Worm (Caenorhabditis elegans) whole organism, L3 larva: Measurements from ENCODE around the gene C40A11.2.

Source experiments
- R02D3.7 ChIP-seq: fragments of 150-350 bp; optimal IDR thresholded peaks from 2 replicates; lab custom pipeline; 2014; ENCODE audit warnings: missing biosample characterization, missing genetic modification characterization
- ZK546.5 ChIP-seq: sonication (generic microtip); optimal IDR thresholded peaks from 2 replicates; lab custom pipeline; 2017; ENCODE audit warnings: missing biosample characterization, missing genetic modification characterization
- aly-2 ChIP-seq: fragments of 150-350 bp; optimal IDR thresholded peaks from 2 replicates; lab custom pipeline; 2014; ENCODE audit warnings: missing biosample characterization, missing genetic modification characterization
- ama-1 ChIP-seq: fragments of 150-350 bp; optimal IDR thresholded peaks from 2 replicates; lab custom pipeline; 2018
- ceh-16 ChIP-seq: sonication (generic microtip); optimal IDR thresholded peaks from 2 replicates; lab custom pipeline; 2017; ENCODE audit warnings: missing biosample characterization, missing genetic modification characterization
- ceh-28 ChIP-seq: fragments of 150-350 bp; optimal IDR thresholded peaks from 2 replicates; lab custom pipeline; 2014; ENCODE audit warnings: missing biosample characterization, missing genetic modification reagents, missing genetic modification characterization
- ceh-82 ChIP-seq: fragments of 150-350 bp; optimal IDR thresholded peaks from 2 replicates; lab custom pipeline; 2014; ENCODE audit warnings: missing biosample characterization, missing genetic modification characterization
- ceh-9 ChIP-seq: sonication (generic microtip); optimal IDR thresholded peaks from 2 replicates; lab custom pipeline; 2018; ENCODE audit warnings: missing biosample characterization, missing genetic modification characterization
- daf-12 ChIP-seq: fragments of 150-350 bp; optimal IDR thresholded peaks from 2 replicates; lab custom pipeline; 2014; ENCODE audit warnings: missing biosample characterization, missing genetic modification reagents, missing genetic modification characterization
- egl-5 ChIP-seq: fragments of 150-350 bp; optimal IDR thresholded peaks from 2 replicates; lab custom pipeline; 2017; ENCODE audit warnings: missing biosample characterization, missing genetic modification reagents, missing genetic modification characterization, inconsistent platforms
- elt-1 ChIP-seq: fragments of 150-350 bp; optimal IDR thresholded peaks from 2 replicates; lab custom pipeline; 2014; ENCODE audit warnings: missing biosample characterization, missing genetic modification characterization
- elt-2 ChIP-seq: sonication (generic microtip); optimal IDR thresholded peaks from 2 replicates; lab custom pipeline; 2016; ENCODE audit warnings: missing genetic modification reagents, mild to moderate bottlenecking, missing genetic modification characterization, missing compliant biosample characterization
- eor-1 ChIP-seq, 2 experiments: fragments of 150-350 bp; optimal IDR thresholded peaks; 2 replicates each; lab custom pipeline; 2014 to 2018; ENCODE audit warnings: missing biosample characterization in 2 of 2, missing genetic modification characterization in 2 of 2
- fkh-10 ChIP-seq: sonication (generic microtip); optimal IDR thresholded peaks from 2 replicates; lab custom pipeline; 2017; ENCODE audit warnings: missing biosample characterization, missing genetic modification reagents, missing genetic modification characterization
- fkh-2 ChIP-seq: fragments of 150-350 bp; optimal IDR thresholded peaks from 2 replicates; lab custom pipeline; 2014; ENCODE audit warnings: missing biosample characterization, missing genetic modification reagents, missing genetic modification characterization
- fos-1 ChIP-seq: fragments of 150-350 bp; optimal IDR thresholded peaks from 2 replicates; lab custom pipeline; 2014; ENCODE audit warnings: missing biosample characterization, missing genetic modification characterization
- hmg-11 ChIP-seq: sonication (generic microtip); optimal IDR thresholded peaks from 2 replicates; lab custom pipeline; 2016; ENCODE audit warnings: missing genetic modification characterization, missing compliant biosample characterization
- jun-1 ChIP-seq: fragments of 150-350 bp; optimal IDR thresholded peaks from 2 replicates; lab custom pipeline; 2014; ENCODE audit warnings: missing biosample characterization, missing genetic modification reagents, missing genetic modification characterization
- lin-15B ChIP-seq: fragments of 150-350 bp; optimal IDR thresholded peaks from 2 replicates; lab custom pipeline; 2014; ENCODE audit warnings: missing biosample characterization, missing genetic modification characterization
- lin-39 ChIP-seq: fragments of 150-350 bp; optimal IDR thresholded peaks from 2 replicates; lab custom pipeline; 2018; ENCODE audit warnings: missing biosample characterization, missing genetic modification reagents, missing genetic modification characterization
- mdl-1 ChIP-seq: fragments of 150-350 bp; optimal IDR thresholded peaks from 2 replicates; lab custom pipeline; 2014; ENCODE audit warnings: missing biosample characterization, missing genetic modification characterization
- mml-1 ChIP-seq: fragments of 150-350 bp; sonication (generic microtip); optimal IDR thresholded peaks from 3 replicates; lab custom pipeline; 2014; ENCODE audit warnings: missing biosample characterization, missing genetic modification characterization
- nfya-1 ChIP-seq: sonication (generic microtip); optimal IDR thresholded peaks from 2 replicates; lab custom pipeline; 2017; ENCODE audit warnings: missing genetic modification characterization, mild to moderate bottlenecking, missing compliant biosample characterization, antibody characterized with exemption, moderate library complexity; ENCODE audit not compliant: insufficient read depth
- nhr-11 ChIP-seq: fragments of 150-350 bp; optimal IDR thresholded peaks from 2 replicates; lab custom pipeline; 2014; ENCODE audit warnings: missing biosample characterization, missing genetic modification characterization
- nhr-12 ChIP-seq: fragments of 150-350 bp; optimal IDR thresholded peaks from 2 replicates; lab custom pipeline; 2014; ENCODE audit warnings: missing biosample characterization, missing genetic modification characterization
- nhr-23 ChIP-seq: fragments of 150-350 bp; optimal IDR thresholded peaks from 2 replicates; lab custom pipeline; 2014; ENCODE audit warnings: missing biosample characterization, missing genetic modification reagents, missing genetic modification characterization
- nhr-237 ChIP-seq: fragments of 150-350 bp; optimal IDR thresholded peaks from 2 replicates; lab custom pipeline; 2014; ENCODE audit warnings: missing biosample characterization, missing genetic modification characterization
- nhr-28 ChIP-seq: fragments of 150-350 bp; optimal IDR thresholded peaks from 2 replicates; lab custom pipeline; 2014; ENCODE audit warnings: missing biosample characterization, missing genetic modification characterization
- nhr-43 ChIP-seq: sonication (generic microtip); optimal IDR thresholded peaks from 2 replicates; lab custom pipeline; 2016; ENCODE audit warnings: mild to moderate bottlenecking, missing genetic modification characterization, missing compliant biosample characterization; ENCODE audit not compliant: poor library complexity, severe bottlenecking
- nhr-67 ChIP-seq: fragments of 150-350 bp; optimal IDR thresholded peaks from 2 replicates; lab custom pipeline; 2014; ENCODE audit warnings: missing biosample characterization, missing genetic modification characterization
- pha-4 ChIP-seq: fragments of 150-350 bp; optimal IDR thresholded peaks from 2 replicates; lab custom pipeline; 2014; ENCODE audit warnings: missing biosample characterization, missing genetic modification reagents, missing genetic modification characterization
- pqm-1 ChIP-seq: fragments of 150-350 bp; optimal IDR thresholded peaks from 2 replicates; lab custom pipeline; 2017; ENCODE audit warnings: missing biosample characterization, missing genetic modification characterization, inconsistent platforms
- sea-2 ChIP-seq: fragments of 150-350 bp; sonication (generic microtip); optimal IDR thresholded peaks from 4 replicates; lab custom pipeline; 2014; ENCODE audit warnings: missing biosample characterization, missing genetic modification reagents, missing genetic modification characterization
- skn-1 ChIP-seq: fragments of 150-350 bp; optimal IDR thresholded peaks from 2 replicates; lab custom pipeline; 2014; ENCODE audit warnings: missing biosample characterization, missing genetic modification characterization
- snpc-4 ChIP-seq: fragments of 150-350 bp; optimal IDR thresholded peaks from 2 replicates; lab custom pipeline; 2014; ENCODE audit warnings: missing biosample characterization, missing genetic modification characterization
- tbx-2 ChIP-seq: sonication (generic microtip); optimal IDR thresholded peaks from 2 replicates; lab custom pipeline; 2016; ENCODE audit warnings: mild to moderate bottlenecking, missing genetic modification characterization, missing compliant biosample characterization
- unc-39 ChIP-seq: sonication (generic microtip); optimal IDR thresholded peaks from 4 replicates; lab custom pipeline; 2017; ENCODE audit warnings: missing biosample characterization, missing genetic modification characterization
- unc-62 ChIP-seq: fragments of 150-350 bp; sonication (generic microtip); optimal IDR thresholded peaks from 4 replicates; lab custom pipeline; 2014; ENCODE audit warnings: missing biosample characterization, missing genetic modification reagents, missing genetic modification characterization

The C40A11.2 gene

ce11 chrII:2189357-2189756 lies 42.6 kb downstream of the C40A11.2 start, which contains the start of gene mtq-2:
mtq-2 (minus strand) TSS chrII:2189457.
- TF ChIP-seq fkh-10 (GFP tag; lab: Kevin White, UChicago) (no peak), nhr-12 (tag; lab: Kevin White, UChicago) (no peak), ceh-9 (tag; lab: Kevin White, UChicago) (no peak), nfya-1 (tag; lab: Kevin White, UChicago) (no peak), nhr-67 (no peak), nhr-11 (tag; lab: Kevin White, UChicago) (no peak), ceh-82 (tag; lab: Kevin White, UChicago) (no peak), fkh-2 (tag; lab: Kevin White, UChicago) (no peak), snpc-4 (tag; lab: Kevin White, UChicago) (no peak), eor-1 (tag; optimal IDR thresholded peaks at IDR 0.05; lab: Kevin White, UChicago) (no peak), ZK546.5 (no peak), lin-15B (tag; lab: Kevin White, UChicago) (no peak), unc-39 (tag; lab: Kevin White, UChicago) (no peak), mdl-1 (tag; lab: Kevin White, UChicago) (no peak), R02D3.7 (tag; lab: Kevin White, UChicago) (no peak)

ce11 chrII:2190522-2190921 lies 43.8 kb downstream of the C40A11.2 start:
- TF ChIP-seq mml-1 (no peak), nhr-12 (tag; lab: Kevin White, UChicago) (no peak), nhr-23 (tag; lab: Kevin White, UChicago) (no peak), lin-39 (no peak), ZK546.5 (no peak), unc-39 (tag; lab: Kevin White, UChicago) (no peak), pha-4 (tag; lab: Kevin White, UChicago) (no peak), egl-5 (tag; lab: Kevin White, UChicago) (no peak), tbx-2 (no peak), pqm-1 (no peak), nhr-237 (tag; lab: Kevin White, UChicago) (no peak), fkh-10 (GFP tag; lab: Kevin White, UChicago) (no peak), fos-1 (no peak), ama-1 (lab: Kevin White, UChicago) (no peak), ceh-82 (tag; lab: Kevin White, UChicago) (no peak)
- TF ChIP-seq, all 47 proteins: peak for 0

- TF ChIP-seq daf-12 (no peak), nhr-237 (tag; lab: Kevin White, UChicago) (no peak), nfya-1 (tag; lab: Kevin White, UChicago) (peak; percentile 2), lin-39 (peak; percentile 54), pqm-1 (no peak), tbx-2 (no peak), R02D3.7 (tag; lab: Kevin White, UChicago) (no peak), lin-15B (tag; lab: Kevin White, UChicago) (no peak), unc-39 (tag; lab: Kevin White, UChicago) (no peak), fkh-2 (tag; lab: Kevin White, UChicago) (no peak), elt-1 (no peak)
Observed at ce11 chrII:2191383-2191782, 44.6 kb downstream of the C40A11.2 start.

- TF ChIP-seq ceh-28 (peak; percentile 80), aly-2 (no peak)
Observed at ce11 chrII:2192267-2192666, 45.5 kb downstream of the C40A11.2 start.

ce11 chrII:2195541-2195940 lies 48.8 kb downstream of the C40A11.2 start:
- TF ChIP-seq skn-1 (no peak), nfya-1 (tag; lab: Kevin White, UChicago) (peak; percentile 67), elt-1 (no peak), ceh-16 (no peak), lin-15B (tag; lab: Kevin White, UChicago) (peak; percentile 25), ceh-28 (no peak), R02D3.7 (tag; lab: Kevin White, UChicago) (no peak), unc-62 (GFP tag; lab: Kevin White, UChicago) (no peak), fkh-10 (GFP tag; lab: Kevin White, UChicago) (peak; percentile 34), lin-39 (peak; percentile 18), eor-1 (tag; optimal IDR thresholded peaks at IDR 0.05; lab: Kevin White, UChicago) (no peak), nhr-12 (tag; lab: Kevin White, UChicago) (no peak), pha-4 (tag; lab: Kevin White, UChicago) (peak; percentile 95), sea-2 (GFP tag; lab: Kevin White, UChicago) (no peak), snpc-4 (tag; lab: Kevin White, UChicago) (peak; percentile 40), aly-2 (no peak), pqm-1 (peak; percentile 15), tbx-2 (no peak), jun-1 (peak; percentile 36), nhr-28 (tag; lab: Kevin White, UChicago) (no peak), nhr-43 (tag; lab: Kevin White, UChicago) (no peak), nhr-11 (tag; lab: Kevin White, UChicago) (no peak), hmg-11 (tag; lab: Kevin White, UChicago) (peak; percentile 58), ZK546.5 (no peak), elt-2 (tag; lab: Kevin White, UChicago) (peak; percentile 35)
- TF ChIP-seq, all 47 proteins: peak for 10
